Fruit fly (Drosophila melanogaster) whole organism, embryonic: ENCODE data around the gene CG10513.
A peak's percentile ranks its signal among the peaks of the same experiment; 100 is the strongest.

Experiments used
- Abd-B ChIP-seq: fragments of 200-800 bp; sonication (Bioruptor generic); optimal IDR thresholded peaks from 2 replicates; lab custom pipeline; 2018; ENCODE audit warnings: missing biosample characterization, mild to moderate bottlenecking, missing genetic modification characterization, moderate library complexity
- Bgb ChIP-seq: fragments of 200-800 bp; sonication (Bioruptor generic); IDR thresholded peaks from 2 replicates; pipeline ENCODE4 v1.3.6; 2022; ENCODE audit warnings: missing biosample characterization, missing genetic modification characterization; ENCODE audit not compliant: partially characterized antibody
- CG10462 ChIP-seq: fragments of 200-800 bp; sonication (Bioruptor generic); optimal IDR thresholded peaks from 2 replicates; lab custom pipeline; 2016; ENCODE audit warnings: missing biosample characterization, missing genetic modification characterization
- CG10565 ChIP-seq: fragments of 200-800 bp; sonication (Bioruptor generic); optimal IDR thresholded peaks from 3 replicates; lab custom pipeline; 2016; ENCODE audit warnings: missing biosample characterization, mild to moderate bottlenecking, missing genetic modification characterization
- CG12071 ChIP-seq: fragments of 200-800 bp; sonication (Bioruptor generic); optimal IDR thresholded peaks from 3 replicates; lab custom pipeline; 2018; ENCODE audit warnings: missing biosample characterization, mild to moderate bottlenecking, missing genetic modification characterization
- CG12942 ChIP-seq: fragments of 200-800 bp; sonication (Bioruptor generic); optimal IDR thresholded peaks from 3 replicates; lab custom pipeline; 2016; ENCODE audit warnings: missing biosample characterization, missing genetic modification characterization
- CG1647 ChIP-seq: fragments of 200-800 bp; sonication (Bioruptor generic); optimal IDR thresholded peaks from 3 replicates; lab custom pipeline; 2016; ENCODE audit warnings: missing biosample characterization, missing genetic modification characterization
- CG16813 ChIP-seq: fragments of 200-800 bp; sonication (Bioruptor generic); IDR thresholded peaks from 3 replicates; pipeline ENCODE4 v1.3.6; 2022; ENCODE audit warnings: missing biosample characterization, missing genetic modification characterization; ENCODE audit not compliant: partially characterized antibody
- CG17568 ChIP-seq: fragments of 200-800 bp; sonication (Bioruptor generic); optimal IDR thresholded peaks from 2 replicates; lab custom pipeline; 2018; ENCODE audit warnings: missing biosample characterization, mild to moderate bottlenecking, missing genetic modification characterization, moderate library complexity
- CG30403 ChIP-seq: fragments of 200-800 bp; sonication (Bioruptor generic); optimal IDR thresholded peaks from 3 replicates; lab custom pipeline; 2016; ENCODE audit warnings: missing biosample characterization, missing genetic modification characterization
- CG4707 ChIP-seq: fragments of 200-800 bp; sonication (Bioruptor generic); optimal IDR thresholded peaks from 2 replicates; lab custom pipeline; 2018; ENCODE audit warnings: missing biosample characterization, mild to moderate bottlenecking, missing genetic modification characterization, moderate library complexity
- CG4820 ChIP-seq: fragments of 200-800 bp; sonication (Bioruptor generic); optimal IDR thresholded peaks from 3 replicates; lab custom pipeline; 2016; ENCODE audit warnings: missing biosample characterization, missing genetic modification characterization
- CG6765 ChIP-seq: fragments of 200-800 bp; sonication (Bioruptor generic); optimal IDR thresholded peaks from 3 replicates; lab custom pipeline; 2017; ENCODE audit warnings: missing biosample characterization, mild to moderate bottlenecking, missing genetic modification characterization
- CG6791 ChIP-seq: fragments of 200-800 bp; sonication (Bioruptor generic); IDR thresholded peaks from 3 replicates; pipeline ENCODE4 v1.3.6; 2022; ENCODE audit warnings: missing biosample characterization, missing genetic modification characterization; ENCODE audit not compliant: partially characterized antibody
- CG7786 ChIP-seq: fragments of 200-800 bp; sonication (Bioruptor generic); optimal IDR thresholded peaks from 2 replicates; lab custom pipeline; 2016; ENCODE audit warnings: missing biosample characterization, missing genetic modification characterization
- CoRest ChIP-seq: fragments of 200-800 bp; sonication (Bioruptor generic); optimal IDR thresholded peaks from 3 replicates; lab custom pipeline; 2018; ENCODE audit warnings: missing biosample characterization, mild to moderate bottlenecking, missing genetic modification characterization, moderate library complexity
- Deaf1 ChIP-seq: fragments of 200-800 bp; optimal IDR thresholded peaks from 3 replicates; lab custom pipeline; 2019; ENCODE audit warnings: missing biosample characterization, mild to moderate bottlenecking, missing genetic modification characterization, moderate library complexity
- Fer1 ChIP-seq: fragments of 200-800 bp; sonication (Bioruptor generic); optimal IDR thresholded peaks from 2 replicates; lab custom pipeline; 2017; ENCODE audit warnings: missing biosample characterization, mild to moderate bottlenecking, missing genetic modification characterization
- HHEX ChIP-seq: fragments of 200-800 bp; sonication (Bioruptor generic); optimal IDR thresholded peaks from 3 replicates; lab custom pipeline; 2017; ENCODE audit warnings: missing biosample characterization, mild to moderate bottlenecking, missing genetic modification characterization, missing genetic modification reagents
- Hr78 ChIP-seq, 2 experiments: fragments of 200-800 bp in 1 of 2; fragments of >200 bp in 1 of 2; sonication (Bioruptor generic) in 1 of 2; optimal IDR thresholded peaks; 2 replicates each; lab custom pipeline; 2017 to 2019; ENCODE audit warnings: missing biosample characterization in 2 of 2, missing genetic modification characterization in 2 of 2, mild to moderate bottlenecking in 1 of 2, moderate library complexity in 1 of 2
- Lim3 ChIP-seq: fragments of 200-800 bp; sonication (Bioruptor generic); IDR thresholded peaks from 2 replicates; pipeline ENCODE4 v1.3.6; 2022; ENCODE audit warnings: missing biosample characterization, missing genetic modification characterization
- Mes4 ChIP-seq: fragments of 200-800 bp; sonication (Bioruptor generic); optimal IDR thresholded peaks from 2 replicates; lab custom pipeline; 2016; ENCODE audit warnings: missing biosample characterization, missing genetic modification characterization
- Mrtf ChIP-seq: fragments of 200-800 bp; sonication (Bioruptor generic); IDR thresholded peaks from 3 replicates; pipeline ENCODE4 v1.3.6; 2022; ENCODE audit warnings: missing biosample characterization, missing genetic modification characterization
- Neu2 ChIP-seq: fragments of 200-800 bp; sonication (Bioruptor generic); optimal IDR thresholded peaks from 3 replicates; lab custom pipeline; 2016; ENCODE audit warnings: missing biosample characterization, missing genetic modification characterization, borderline replicate concordance
- Pdp1 ChIP-seq, 2 experiments: fragments of 200-800 bp; sonication (Bioruptor generic); optimal IDR thresholded peaks; 3 replicates each; lab custom pipeline; 2016; ENCODE audit warnings: missing biosample characterization in 2 of 2, missing genetic modification characterization in 2 of 2, mild to moderate bottlenecking in 1 of 2, moderate library complexity in 1 of 2
- Side ChIP-seq: fragments of 200-800 bp; sonication (Bioruptor generic); optimal IDR thresholded peaks from 2 replicates; lab custom pipeline; 2016; ENCODE audit warnings: missing biosample characterization, missing genetic modification characterization
- abd-A ChIP-seq: fragments of 200-800 bp; sonication (Bioruptor generic); optimal IDR thresholded peaks from 3 replicates; lab custom pipeline; 2019; ENCODE audit warnings: missing biosample characterization, mild to moderate bottlenecking, missing genetic modification characterization, moderate library complexity
- amos ChIP-seq: fragments of 200-800 bp; sonication (Bioruptor generic); IDR thresholded peaks from 2 replicates; pipeline ENCODE4 v1.3.6; 2022; ENCODE audit warnings: missing biosample characterization, missing genetic modification characterization; ENCODE audit not compliant: partially characterized antibody
- ap ChIP-seq: fragments of 200-800 bp; sonication (Bioruptor generic); IDR thresholded peaks from 2 replicates; pipeline ENCODE4 v1.3.6; 2022; ENCODE audit warnings: missing biosample characterization, missing genetic modification characterization
- ato ChIP-seq: fragments of 200-800 bp; sonication (Bioruptor generic); IDR thresholded peaks from 2 replicates; pipeline ENCODE4 v1.3.6; 2022; ENCODE audit warnings: missing biosample characterization, missing genetic modification characterization; ENCODE audit not compliant: partially characterized antibody
- bcd ChIP-seq: fragments of 200-800 bp; sonication (Bioruptor generic); optimal IDR thresholded peaks from 2 replicates; lab custom pipeline; 2017; ENCODE audit warnings: missing biosample characterization, mild to moderate bottlenecking, missing genetic modification characterization
- bigmax ChIP-seq: fragments of 200-800 bp; sonication (Bioruptor generic); optimal IDR thresholded peaks from 2 replicates; lab custom pipeline; 2018; ENCODE audit warnings: missing biosample characterization, mild to moderate bottlenecking, missing genetic modification characterization
- caup ChIP-seq: fragments of 200-800 bp; sonication (Bioruptor generic); optimal IDR thresholded peaks from 3 replicates; lab custom pipeline; 2017; ENCODE audit warnings: missing biosample characterization, mild to moderate bottlenecking, missing genetic modification characterization, moderate library complexity; ENCODE audit not compliant: severe bottlenecking
- corto ChIP-seq: fragments of 200-800 bp; sonication (Bioruptor generic); optimal IDR thresholded peaks from 2 replicates; lab custom pipeline; 2016; ENCODE audit warnings: missing biosample characterization, mild to moderate bottlenecking, missing genetic modification characterization, moderate library complexity
- dimm ChIP-seq: fragments of 200-800 bp; sonication (Bioruptor generic); IDR thresholded peaks from 2 replicates; pipeline ENCODE4 v1.3.6; 2022; ENCODE audit warnings: missing biosample characterization, missing genetic modification characterization
- disco-r ChIP-seq: fragments of 200-800 bp; sonication (Bioruptor generic); optimal IDR thresholded peaks from 2 replicates; lab custom pipeline; 2016; ENCODE audit warnings: missing biosample characterization, missing genetic modification characterization
- dysf ChIP-seq: fragments of 200-800 bp; sonication (Bioruptor generic); IDR thresholded peaks from 3 replicates; pipeline ENCODE4 v1.3.6; 2022; ENCODE audit warnings: missing biosample characterization, missing genetic modification characterization
- fd102C ChIP-seq: fragments of 200-800 bp; sonication (Bioruptor generic); optimal IDR thresholded peaks from 2 replicates; lab custom pipeline; 2018; ENCODE audit warnings: missing biosample characterization, mild to moderate bottlenecking, missing genetic modification characterization, moderate library complexity
- fd96Cb ChIP-seq: fragments of 200-800 bp; sonication (Bioruptor generic); optimal IDR thresholded peaks from 2 replicates; lab custom pipeline; 2018; ENCODE audit warnings: missing biosample characterization, mild to moderate bottlenecking, missing genetic modification characterization, moderate library complexity
- insv ChIP-seq, 2 experiments: fragments of 200-800 bp; sonication (Bioruptor generic); optimal IDR thresholded peaks; 3 replicates each; lab custom pipeline; 2016 to 2018; ENCODE audit warnings: missing biosample characterization in 2 of 2, missing genetic modification characterization in 2 of 2
- mirr ChIP-seq: fragments of 200-800 bp; sonication (Bioruptor generic); optimal IDR thresholded peaks from 3 replicates; lab custom pipeline; 2018; ENCODE audit warnings: missing biosample characterization, mild to moderate bottlenecking, missing genetic modification characterization
- nau ChIP-seq: fragments of 200-800 bp; sonication (Bioruptor generic); optimal IDR thresholded peaks from 3 replicates; lab custom pipeline; 2017; ENCODE audit warnings: missing biosample characterization, mild to moderate bottlenecking, missing genetic modification characterization, missing genetic modification reagents
- nom ChIP-seq: fragments of 200-800 bp; sonication (Bioruptor generic); optimal IDR thresholded peaks from 2 replicates; lab custom pipeline; 2017; ENCODE audit warnings: missing biosample characterization, missing genetic modification characterization, mild to moderate bottlenecking, moderate library complexity, missing genetic modification reagents
- pan ChIP-seq, 4 experiments: fragments of >200 bp in 3 of 4; fragments of 200-800 bp in 1 of 4; sonication (Bioruptor generic) in 1 of 4; optimal IDR thresholded peaks in 3 of 4; IDR thresholded peaks in 1 of 4; 2 replicates each; pipeline versions ENCODE4 v1.3.6 to Lab custom; 2017 to 2022; ENCODE audit warnings: missing biosample characterization in 2 of 4, missing genetic modification characterization in 2 of 4, mixed read lengths in 1 of 4
- sens-2 ChIP-seq: fragments of 200-800 bp; sonication (Bioruptor generic); IDR thresholded peaks from 2 replicates; pipeline ENCODE4 v1.3.6; 2022; ENCODE audit warnings: missing biosample characterization, missing genetic modification characterization
- seq ChIP-seq: fragments of 200-800 bp; sonication (Bioruptor generic); IDR thresholded peaks from 2 replicates; pipeline ENCODE4 v1.3.6; 2022; ENCODE audit warnings: missing biosample characterization, missing genetic modification characterization
- sima ChIP-seq: fragments of 200-800 bp; sonication (Bioruptor generic); optimal IDR thresholded peaks from 2 replicates; lab custom pipeline; 2016; ENCODE audit warnings: missing biosample characterization, missing genetic modification characterization
- sisA ChIP-seq: fragments of 200-800 bp; sonication (Bioruptor generic); IDR thresholded peaks from 2 replicates; pipeline ENCODE4 v1.3.6; 2022; ENCODE audit warnings: missing biosample characterization, missing genetic modification characterization
- wdn ChIP-seq: fragments of 200-800 bp; sonication (Bioruptor generic); IDR thresholded peaks from 2 replicates; pipeline ENCODE4 v1.3.6; 2022; ENCODE audit warnings: missing biosample characterization, missing genetic modification characterization

Gene CG10513

dm6 chr3R:25262322-25262761 is 14.7 kb downstream of the CG10513 start, which contains the start of the genes Kdsr and CG11858 (continued):
- TF ChIP-seq CG10462 (GFP tag; lab: Kevin White, UChicago), result peak; percentile 19
- peak; percentile 3 for TF ChIP-seq Side (GFP tag; lab: Kevin White, UChicago)
- peak; percentile 71 for TF ChIP-seq CoRest (tag; lab: Kevin White, UChicago)
- no peak for TF ChIP-seq nom
- TF ChIP-seq Lim3 (GFP tag; lab: Robert Waterston, UW), result no peak
- peak; percentile 70 for TF ChIP-seq dysf (GFP tag; lab: Robert Waterston, UW)
- TF ChIP-seq CG6765 (GFP tag; lab: Kevin White, UChicago), result no peak
- peak; percentile 23 for TF ChIP-seq CG4820 (GFP tag; lab: Kevin White, UChicago)
- TF ChIP-seq Neu2 (GFP tag; lab: Kevin White, UChicago), result no peak
- peak; percentile 82 for TF ChIP-seq CG30403 (GFP tag; lab: Kevin White, UChicago)
- TF ChIP-seq sens-2 (GFP tag; lab: Robert Waterston, UW), result no peak
- no peak for TF ChIP-seq bigmax (GFP tag; lab: Kevin White, UChicago)
- no peak for TF ChIP-seq Deaf1 (tag; lab: Kevin White, UChicago)
- peak; percentile 49 for TF ChIP-seq CG12942 (GFP tag; lab: Kevin White, UChicago)
- TF ChIP-seq HHEX (GFP tag; lab: Kevin White, UChicago), result peak; percentile 12
- no peak for TF ChIP-seq dimm (GFP tag; lab: Robert Waterston, UW)
- TF ChIP-seq corto, result no peak
- peak in 1 of 2 experiments; percentile 81 for TF ChIP-seq insv (GFP tag; optimal IDR thresholded peaks at IDR 0.05; lab: Kevin White, UChicago)
- no peak for TF ChIP-seq sima (GFP tag; lab: Kevin White, UChicago)
- TF ChIP-seq fd96Cb (tag; lab: Kevin White, UChicago), result peak; percentile 45
- TF ChIP-seq Fer1, result peak; percentile 77
- TF ChIP-seq CG4707 (GFP tag; lab: Kevin White, UChicago), result no peak
- TF ChIP-seq CG7786 (GFP tag; lab: Kevin White, UChicago), result peak; percentile 52
- no peak for TF ChIP-seq CG17568
- TF ChIP-seq sisA (GFP tag; lab: Robert Waterston, UW), result peak; percentile 68
- TF ChIP-seq CG12071 (GFP tag; lab: Kevin White, UChicago), result no peak
- TF ChIP-seq Abd-B (GFP tag; lab: Kevin White, UChicago), result no peak
- peak; percentile 19 for TF ChIP-seq CG1647
- TF ChIP-seq caup (GFP tag; lab: Kevin White, UChicago), result peak; percentile 58
- TF ChIP-seq pan (optimal IDR thresholded peaks at IDR 0.05; lab: Kevin White, UChicago), result no peak
- peak in 1 of 2 experiments; percentile 64 for TF ChIP-seq pan (GFP tag; optimal IDR thresholded peaks at IDR 0.05 in 1 of 2, IDR thresholded peaks at IDR 0.05 in 1 of 2)
- TF ChIP-seq fd102C (GFP tag; lab: Kevin White, UChicago), result no peak
- TF ChIP-seq nau, result no peak
- no peak for TF ChIP-seq CG10565 (GFP tag; lab: Kevin White, UChicago)
- TF ChIP-seq CG6791 (GFP tag; lab: Robert Waterston, UW), result no peak
- TF ChIP-seq bcd (GFP tag; lab: Kevin White, UChicago), result no peak
- no peak for TF ChIP-seq amos (GFP tag; lab: Robert Waterston, UW)
- no peak for TF ChIP-seq Hr78 (GFP tag; optimal IDR thresholded peaks at IDR 0.05; lab: Kevin White, UChicago)
- no peak for TF ChIP-seq abd-A (tag; lab: Kevin White, UChicago)
- no peak for TF ChIP-seq ato (GFP tag; lab: Robert Waterston, UW)
- TF ChIP-seq CG16813, result no peak
- TF ChIP-seq ap (GFP tag; lab: Robert Waterston, UW), result no peak
- TF ChIP-seq disco-r (GFP tag; lab: Kevin White, UChicago), result peak; percentile 31
- peak; percentile 63 to 70 for TF ChIP-seq Pdp1 (GFP tag; optimal IDR thresholded peaks at IDR 0.05; lab: Kevin White, UChicago)
- no peak for TF ChIP-seq mirr (GFP tag; lab: Kevin White, UChicago)
- no peak for TF ChIP-seq Mrtf (GFP tag; lab: Robert Waterston, UW)
- TF ChIP-seq wdn (GFP tag; lab: Robert Waterston, UW), result 0 out of 2 replicates have a peak, but pooled peaks have one; percentile 48
- TF ChIP-seq Bgb (GFP tag; lab: Robert Waterston, UW), result no peak
- TF ChIP-seq seq (GFP tag; lab: Robert Waterston, UW), result peak; percentile 55; the same call in 1 of the 2 replicates
- no peak for TF ChIP-seq Mes4 (GFP tag; lab: Kevin White, UChicago)
